Worm (Caenorhabditis elegans) whole organism, L2 larva: ENCODE measurements around the gene ZK1240.11.

Experiments
- gmeb-1 ChIP-seq: fragments of 150-350 bp; optimal IDR thresholded peaks from 2 replicates; lab custom pipeline; 2014; ENCODE audit warnings: missing biosample characterization, missing genetic modification characterization
- lin-39 ChIP-seq: fragments of 150-350 bp; optimal IDR thresholded peaks from 2 replicates; lab custom pipeline; 2014; ENCODE audit warnings: missing biosample characterization, missing genetic modification reagents, missing genetic modification characterization
- nhr-21 ChIP-seq: fragments of 150-350 bp; optimal IDR thresholded peaks from 2 replicates; lab custom pipeline; 2014; ENCODE audit warnings: missing biosample characterization, missing genetic modification characterization
- nhr-237 ChIP-seq: fragments of 150-350 bp; optimal IDR thresholded peaks from 2 replicates; lab custom pipeline; 2014; ENCODE audit warnings: missing biosample characterization, missing genetic modification characterization
- nhr-77 ChIP-seq: fragments of 150-350 bp; optimal IDR thresholded peaks from 2 replicates; lab custom pipeline; 2014; ENCODE audit warnings: missing biosample characterization, missing genetic modification characterization
- sem-4 ChIP-seq: fragments of 150-350 bp; optimal IDR thresholded peaks from 2 replicates; lab custom pipeline; 2014; ENCODE audit warnings: missing biosample characterization, missing genetic modification reagents, missing genetic modification characterization
- sma-3 ChIP-seq: sonication (generic microtip); optimal IDR thresholded peaks from 2 replicates; lab custom pipeline; 2016; ENCODE audit warnings: missing genetic modification reagents, missing genetic modification characterization, missing compliant biosample characterization
- snpc-4 ChIP-seq: fragments of 150-350 bp; optimal IDR thresholded peaks from 2 replicates; lab custom pipeline; 2014; ENCODE audit warnings: missing biosample characterization, missing genetic modification characterization
- zag-1 ChIP-seq: fragments of 150-350 bp; optimal IDR thresholded peaks from 2 replicates; lab custom pipeline; 2014; ENCODE audit warnings: missing biosample characterization, missing genetic modification characterization

DNA sequence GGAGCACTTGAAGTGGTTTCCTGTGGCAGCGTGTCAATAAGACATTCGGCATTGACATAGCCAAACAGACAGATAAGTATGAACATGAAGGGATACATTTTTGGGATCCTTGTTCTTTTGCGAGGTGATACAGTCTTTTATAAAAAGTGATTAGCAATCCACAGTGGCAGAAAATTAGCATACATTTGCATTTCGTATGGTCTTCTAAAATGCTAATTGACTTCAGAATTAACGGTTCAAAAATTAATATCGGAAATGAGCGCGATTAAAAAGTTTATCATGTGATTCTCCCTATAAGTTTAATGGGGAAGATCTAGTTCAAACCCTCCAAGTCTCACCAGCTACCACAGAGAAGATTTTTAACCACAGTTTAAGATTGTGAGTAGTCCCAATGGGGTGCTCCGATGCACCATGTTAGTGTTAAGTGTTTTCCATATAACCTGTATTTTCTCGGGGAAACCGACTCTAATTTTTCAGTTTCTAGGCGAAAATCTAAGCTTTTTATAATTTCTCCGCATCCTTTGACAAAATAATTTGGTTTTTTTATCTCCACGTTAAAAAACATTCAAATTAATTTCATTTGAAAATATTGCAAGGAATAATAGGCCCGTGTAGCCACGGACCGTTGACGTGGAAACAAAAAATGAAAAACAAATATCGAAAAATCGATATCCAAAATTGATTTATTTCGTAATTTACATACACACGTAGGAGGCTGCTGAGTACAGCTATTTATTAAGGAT is 41.7 kb downstream of the ZK1240.11 start, which contains the start of the genes F43C11.12 and F16G10.5:
- TF ChIP-seq gmeb-1 (tag; lab: Kevin White, UChicago) (no peak), nhr-21 (no peak), nhr-77 (tag; lab: Kevin White, UChicago) (no peak), zag-1 (tag; lab: Kevin White, UChicago) (no peak), nhr-237 (tag; lab: Kevin White, UChicago) (no peak), sma-3 (GFP tag; lab: Kevin White, UChicago) (no peak), snpc-4 (tag; lab: Kevin White, UChicago) (no peak), sem-4 (tag; lab: Kevin White, UChicago) (no peak), lin-39 (tag; lab: Kevin White, UChicago) (no peak)
